Fruit fly (Drosophila melanogaster) whole organism, embryonic: ENCODE data around the gene klar.

Experiments used
- Atf3 ChIP-seq: fragments of 200-800 bp; sonication (Bioruptor generic); optimal IDR thresholded peaks from 3 replicates; lab custom pipeline; 2016; ENCODE audit warnings: missing biosample characterization, missing genetic modification characterization
- BEAF-32 ChIP-seq: fragments of 200-800 bp; sonication (Bioruptor generic); optimal IDR thresholded peaks from 3 replicates; lab custom pipeline; 2017; ENCODE audit warnings: missing biosample characterization, missing genetic modification characterization, mild to moderate bottlenecking, moderate library complexity, missing genetic modification reagents
- CG1024 ChIP-seq: fragments of 200-800 bp; sonication (Bioruptor generic); IDR thresholded peaks from 2 replicates; pipeline ENCODE4 v1.3.6; 2022; ENCODE audit warnings: missing biosample characterization, missing genetic modification characterization
- CG10431 ChIP-seq: fragments of 200-800 bp; sonication (Bioruptor generic); optimal IDR thresholded peaks from 3 replicates; lab custom pipeline; 2018; ENCODE audit warnings: missing biosample characterization, mild to moderate bottlenecking, missing genetic modification characterization
- CG11093 ChIP-seq: fragments of 200-800 bp; sonication (Bioruptor generic); IDR thresholded peaks from 3 replicates; pipeline ENCODE4 v1.3.6; 2022; ENCODE audit warnings: missing biosample characterization, missing genetic modification characterization
- CG11247 ChIP-seq: fragments of 200-800 bp; sonication (Bioruptor generic); IDR thresholded peaks from 2 replicates; pipeline ENCODE4 v1.3.6; 2022; ENCODE audit warnings: missing biosample characterization, missing genetic modification characterization
- CG1233 ChIP-seq: fragments of 200-800 bp; sonication (Bioruptor generic); optimal IDR thresholded peaks from 4 replicates; lab custom pipeline; 2018; ENCODE audit warnings: missing biosample characterization, mild to moderate bottlenecking, missing genetic modification characterization
- CG12744 ChIP-seq: fragments of 200-800 bp; sonication (Bioruptor generic); optimal IDR thresholded peaks from 2 replicates; lab custom pipeline; 2016; ENCODE audit warnings: missing biosample characterization, missing genetic modification characterization
- CG12769 ChIP-seq: fragments of 200-800 bp; sonication (Bioruptor generic); optimal IDR thresholded peaks from 2 replicates; lab custom pipeline; 2019; ENCODE audit warnings: missing biosample characterization, mild to moderate bottlenecking, missing genetic modification characterization, moderate library complexity
- CG14860 ChIP-seq: fragments of 200-800 bp; sonication (Bioruptor generic); IDR thresholded peaks from 3 replicates; pipeline ENCODE4 v1.3.6; 2022; ENCODE audit warnings: missing biosample characterization, missing genetic modification characterization; ENCODE audit not compliant: partially characterized antibody
- CG1647 ChIP-seq: fragments of 200-800 bp; sonication (Bioruptor generic); optimal IDR thresholded peaks from 3 replicates; lab custom pipeline; 2016; ENCODE audit warnings: missing biosample characterization, missing genetic modification characterization
- CG18476 ChIP-seq: fragments of 200-800 bp; sonication (Bioruptor generic); optimal IDR thresholded peaks from 2 replicates; lab custom pipeline; 2016; ENCODE audit warnings: missing biosample characterization, mild to moderate bottlenecking, missing genetic modification characterization
- CG2120 ChIP-seq: fragments of 200-800 bp; sonication (Bioruptor generic); optimal IDR thresholded peaks from 3 replicates; lab custom pipeline; 2016; ENCODE audit warnings: missing biosample characterization, missing genetic modification characterization
- CG2129 ChIP-seq: fragments of 200-800 bp; sonication (Bioruptor generic); IDR thresholded peaks from 2 replicates; pipeline ENCODE4 v1.3.6; 2022; ENCODE audit warnings: missing biosample characterization, missing genetic modification characterization; ENCODE audit not compliant: partially characterized antibody
- CG43689 ChIP-seq: fragments of 200-800 bp; sonication (Bioruptor generic); IDR thresholded peaks from 2 replicates; pipeline ENCODE4 v1.3.6; 2022; ENCODE audit warnings: missing biosample characterization, missing genetic modification characterization
- CG7357 ChIP-seq: fragments of 200-800 bp; sonication (Bioruptor generic); IDR thresholded peaks from 3 replicates; pipeline ENCODE4 v1.3.6; 2022; ENCODE audit warnings: missing biosample characterization, missing genetic modification characterization
- CG7556 ChIP-seq: fragments of 200-800 bp; sonication (Bioruptor generic); optimal IDR thresholded peaks from 2 replicates; lab custom pipeline; 2017; ENCODE audit warnings: missing biosample characterization, mild to moderate bottlenecking, missing genetic modification characterization
- CG7928 ChIP-seq: fragments of 200-800 bp; sonication (Bioruptor generic); optimal IDR thresholded peaks from 2 replicates; lab custom pipeline; 2017; ENCODE audit warnings: missing biosample characterization, mild to moderate bottlenecking, missing genetic modification characterization
- CG8944 ChIP-seq: fragments of 200-800 bp; sonication (Bioruptor generic); optimal IDR thresholded peaks from 3 replicates; lab custom pipeline; 2016; ENCODE audit warnings: missing biosample characterization, missing genetic modification characterization
- CrebB ChIP-seq: fragments of 200-800 bp; sonication (Bioruptor generic); optimal IDR thresholded peaks from 3 replicates; lab custom pipeline; 2018; ENCODE audit warnings: missing biosample characterization, mild to moderate bottlenecking, missing genetic modification characterization
- Dll ChIP-seq: fragments of 200-800 bp; sonication (Bioruptor generic); IDR thresholded peaks from 4 replicates; pipeline ENCODE4 v1.3.6; 2022; ENCODE audit warnings: missing biosample characterization, missing genetic modification characterization; ENCODE audit not compliant: partially characterized antibody
- Doc2 ChIP-seq: fragments of 200-800 bp; sonication (Bioruptor generic); IDR thresholded peaks from 2 replicates; pipeline ENCODE4 v1.3.6; 2022; ENCODE audit warnings: missing biosample characterization, missing genetic modification characterization
- Gug ChIP-seq: fragments of 200-800 bp; sonication (Bioruptor generic); IDR thresholded peaks from 4 replicates; pipeline ENCODE4 v1.3.6; 2022; ENCODE audit warnings: missing biosample characterization, missing genetic modification characterization
- H2.0 ChIP-seq: fragments of 200-800 bp; sonication (Bioruptor generic); IDR thresholded peaks from 2 replicates; pipeline ENCODE4 v1.3.6; 2022; ENCODE audit warnings: missing biosample characterization, missing genetic modification characterization
- HLHmδ ChIP-seq: fragments of 200-800 bp; sonication (Bioruptor generic); optimal IDR thresholded peaks from 2 replicates; lab custom pipeline; 2018; ENCODE audit warnings: missing biosample characterization, mild to moderate bottlenecking, missing genetic modification characterization, moderate library complexity
- Hand ChIP-seq: fragments of 200-800 bp; sonication (Bioruptor generic); optimal IDR thresholded peaks from 2 replicates; lab custom pipeline; 2017; ENCODE audit warnings: mild to moderate bottlenecking, missing biosample characterization, missing genetic modification reagents, missing genetic modification characterization
- HmgD ChIP-seq: fragments of 200-800 bp; sonication (Bioruptor generic); optimal IDR thresholded peaks from 3 replicates; lab custom pipeline; 2016; ENCODE audit warnings: missing biosample characterization, missing genetic modification characterization
- Lpt ChIP-seq: fragments of >200 bp; optimal IDR thresholded peaks from 2 replicates; lab custom pipeline; 2018; ENCODE audit warnings: missing biosample characterization, missing genetic modification characterization
- NFAT ChIP-seq: fragments of 200-800 bp; sonication (Bioruptor generic); IDR thresholded peaks from 2 replicates; pipeline ENCODE4 v1.3.6; 2022; ENCODE audit warnings: missing biosample characterization, missing genetic modification characterization
- Sry-β ChIP-seq: fragments of 200-800 bp; sonication (Bioruptor generic); optimal IDR thresholded peaks from 2 replicates; lab custom pipeline; 2018; ENCODE audit warnings: missing biosample characterization, mild to moderate bottlenecking, missing genetic modification characterization, moderate library complexity
- Stat92E ChIP-seq, 3 experiments: fragments of >200 bp in 2 of 3; fragments of 200-800 bp in 1 of 3; sonication (Bioruptor generic) in 1 of 3; optimal IDR thresholded peaks; 2 replicates each; lab custom pipeline; 2017 to 2019; ENCODE audit warnings: missing biosample characterization in 3 of 3, missing genetic modification characterization in 3 of 3, mild to moderate bottlenecking in 1 of 3, moderate library complexity in 1 of 3
- ash1 ChIP-seq: fragments of 200-800 bp; sonication (Bioruptor generic); optimal IDR thresholded peaks from 2 replicates; lab custom pipeline; 2018; ENCODE audit warnings: missing biosample characterization, mild to moderate bottlenecking, missing genetic modification characterization
- bcd ChIP-seq: fragments of 200-800 bp; sonication (Bioruptor generic); optimal IDR thresholded peaks from 2 replicates; lab custom pipeline; 2017; ENCODE audit warnings: missing biosample characterization, mild to moderate bottlenecking, missing genetic modification characterization
- bowl ChIP-seq: fragments of 200-800 bp; sonication (Bioruptor generic); IDR thresholded peaks from 2 replicates; pipeline ENCODE4 v1.3.6; 2022; ENCODE audit warnings: missing biosample characterization, missing genetic modification characterization
- crol ChIP-seq: fragments of 200-800 bp; sonication (Bioruptor generic); IDR thresholded peaks from 2 replicates; pipeline ENCODE4 v1.3.6; 2022; ENCODE audit warnings: missing biosample characterization, missing genetic modification characterization
- exex ChIP-seq: fragments of 200-800 bp; sonication (Bioruptor generic); optimal IDR thresholded peaks from 4 replicates; lab custom pipeline; 2018; ENCODE audit warnings: missing biosample characterization, mild to moderate bottlenecking, missing genetic modification characterization, moderate library complexity
- fd3F ChIP-seq: fragments of 200-800 bp; sonication (Bioruptor generic); optimal IDR thresholded peaks from 2 replicates; lab custom pipeline; 2018; ENCODE audit warnings: missing biosample characterization, mild to moderate bottlenecking, missing genetic modification characterization, moderate library complexity
- ftz-f1 ChIP-seq: fragments of 200-800 bp; sonication (Bioruptor generic); optimal IDR thresholded peaks from 2 replicates; lab custom pipeline; 2016; ENCODE audit warnings: missing biosample characterization, missing genetic modification characterization
- klu ChIP-seq: fragments of 200-800 bp; sonication (Bioruptor generic); IDR thresholded peaks from 2 replicates; pipeline ENCODE4 v1.3.6; 2022; ENCODE audit warnings: missing biosample characterization, missing genetic modification characterization
- oc ChIP-seq: fragments of 200-800 bp; sonication (Bioruptor generic); optimal IDR thresholded peaks from 2 replicates; lab custom pipeline; 2018; ENCODE audit warnings: missing biosample characterization, mild to moderate bottlenecking, missing genetic modification characterization, moderate library complexity
- pros ChIP-seq: fragments of 200-800 bp; sonication (Bioruptor generic); optimal IDR thresholded peaks from 3 replicates; lab custom pipeline; 2019; ENCODE audit warnings: missing biosample characterization, mild to moderate bottlenecking, missing genetic modification characterization, moderate library complexity
- psq ChIP-seq: fragments of 200-800 bp; sonication (Bioruptor generic); optimal IDR thresholded peaks from 2 replicates; lab custom pipeline; 2017; ENCODE audit warnings: missing biosample characterization, missing genetic modification characterization
- ssp ChIP-seq: fragments of 200-800 bp; sonication (Bioruptor generic); IDR thresholded peaks from 2 replicates; pipeline ENCODE4 v1.3.6; 2022; ENCODE audit warnings: missing biosample characterization, missing genetic modification characterization
- stc ChIP-seq: fragments of 200-800 bp; sonication (Bioruptor generic); IDR thresholded peaks from 2 replicates; pipeline ENCODE4 v1.3.6; 2022; ENCODE audit warnings: missing biosample characterization, missing genetic modification characterization
- tap ChIP-seq: fragments of 200-800 bp; optimal IDR thresholded peaks from 3 replicates; lab custom pipeline; 2019; ENCODE audit warnings: missing biosample characterization, mild to moderate bottlenecking, missing genetic modification characterization, moderate library complexity
- tio ChIP-seq: fragments of 200-800 bp; sonication (Bioruptor generic); optimal IDR thresholded peaks from 2 replicates; lab custom pipeline; 2017; ENCODE audit warnings: missing biosample characterization, missing genetic modification characterization, inconsistent platforms
- toy ChIP-seq: fragments of 200-800 bp; sonication (Bioruptor generic); IDR thresholded peaks from 2 replicates; pipeline ENCODE4 v1.3.6; 2022; ENCODE audit warnings: missing biosample characterization, missing genetic modification characterization
- twi ChIP-seq: fragments of 200-800 bp; optimal IDR thresholded peaks from 2 replicates; lab custom pipeline; 2019; ENCODE audit warnings: missing biosample characterization, mild to moderate bottlenecking, missing genetic modification characterization, moderate library complexity
- z ChIP-seq: fragments of 200-800 bp; sonication (Bioruptor generic); IDR thresholded peaks from 3 replicates; pipeline ENCODE4 v1.3.6; 2022; ENCODE audit warnings: missing biosample characterization, missing genetic modification characterization
- zen2 ChIP-seq: fragments of 200-800 bp; sonication (Bioruptor generic); IDR thresholded peaks from 3 replicates; pipeline ENCODE4 v1.3.6; 2022; ENCODE audit warnings: missing biosample characterization, missing genetic modification characterization; ENCODE audit not compliant: partially characterized antibody

Gene klar

dm6 chr3L:550082-550827 is 9.8 kb upstream of the klar start (continued):
- TF ChIP-seq CG1024 (GFP tag; lab: Robert Waterston, UW) (no peak), toy (GFP tag; lab: Robert Waterston, UW) (no peak), Gug (no peak), bcd (GFP tag; lab: Kevin White, UChicago) (no peak), CG12744 (GFP tag; lab: Kevin White, UChicago) (no peak), tap (no peak), H2.0 (GFP tag; lab: Robert Waterston, UW) (no peak), CG7928 (GFP tag; lab: Kevin White, UChicago) (no peak), HLHmδ (GFP tag; lab: Kevin White, UChicago) (no peak), crol (GFP tag; lab: Robert Waterston, UW) (peak; percentile 57), BEAF-32 (GFP tag; lab: Kevin White, UChicago) (peak; percentile 51), oc (tag; lab: Kevin White, UChicago) (no peak), CrebB (tag; lab: Kevin White, UChicago) (no peak), exex (tag; lab: Kevin White, UChicago) (no peak), tio (no peak), CG11247 (no peak), bowl (GFP tag; lab: Robert Waterston, UW) (no peak), CG11093 (GFP tag; lab: Robert Waterston, UW) (no peak), CG1647 (GFP tag; lab: Kevin White, UChicago) (peak; percentile 6), stc (GFP tag; lab: Robert Waterston, UW) (no peak), psq (GFP tag; lab: Kevin White, UChicago) (peak; percentile 36), Sry-β (GFP tag; lab: Kevin White, UChicago) (peak; percentile 64), twi (tag; lab: Kevin White, UChicago) (no peak), HmgD (GFP tag; lab: Kevin White, UChicago) (no peak), Dll (GFP tag; lab: Robert Waterston, UW) (peak; percentile 58; the same call in 2 of the 4 replicates), Stat92E (GFP tag; optimal IDR thresholded peaks at IDR 0.05; lab: Kevin White, UChicago) (no peak), CG14860 (no peak; the same call in 2 of the 3 replicates), fd3F (GFP tag; lab: Kevin White, UChicago) (no peak), ftz-f1 (no peak), Lpt (GFP tag; lab: Kevin White, UChicago) (no peak), CG12769 (tag; lab: Kevin White, UChicago) (peak; percentile 39), ash1 (GFP tag; lab: Kevin White, UChicago) (no peak), Hand (no peak), klu (GFP tag; lab: Robert Waterston, UW) (no peak), CG7556 (no peak), ssp (no peak), CG7357 (no peak), z (GFP tag; lab: Robert Waterston, UW) (no peak), NFAT (no peak), CG1233 (GFP tag; lab: Kevin White, UChicago) (no peak), CG2129 (GFP tag; lab: Robert Waterston, UW) (no peak), CG2120 (GFP tag; lab: Kevin White, UChicago) (no peak), CG43689 (GFP tag; lab: Robert Waterston, UW) (no peak), CG18476 (GFP tag; lab: Kevin White, UChicago) (no peak), zen2 (GFP tag; lab: Robert Waterston, UW) (no peak), Doc2 (GFP tag; lab: Robert Waterston, UW) (no peak), CG10431 (no peak), pros (GFP tag; lab: Kevin White, UChicago) (no peak), Atf3 (no peak), CG8944 (no peak)
